Fruit fly (Drosophila melanogaster) Kc167 (cell line): ENCODE results near the gene CG14212.

Experiments
- Myc ChIP-seq: fragments of >200 bp; optimal IDR thresholded peaks from 2 replicates; lab custom pipeline; 2017; ENCODE audit warnings: missing external identifiers
- Sin3A ChIP-seq: fragments of >200 bp; optimal IDR thresholded peaks from 2 replicates; lab custom pipeline; 2018; ENCODE audit warnings: missing external identifiers
- h ChIP-seq: fragments of >200 bp; optimal IDR thresholded peaks from 3 replicates; lab custom pipeline; 2018; ENCODE audit warnings: missing external identifiers
- psq ChIP-seq: fragments of >200 bp; optimal IDR thresholded peaks from 2 replicates; lab custom pipeline; 2017; ENCODE audit warnings: missing external identifiers
- ttk ChIP-seq: sonication (Bioruptor generic); optimal IDR thresholded peaks from 2 replicates; lab custom pipeline; 2017; ENCODE audit warnings: missing external identifiers

dm6 chrX:19662583-19663195 lies 37.2 kb downstream of the CG14212 start:
- no peak for TF ChIP-seq h (lab: Kevin White, UChicago)
- no peak for TF ChIP-seq Sin3A (lab: Kevin White, UChicago)
- TF ChIP-seq psq (lab: Kevin White, UChicago), result no peak
- no peak for TF ChIP-seq ttk
- no peak for TF ChIP-seq Myc (lab: Kevin White, UChicago)
